Fruit fly (Drosophila melanogaster) whole organism, embryonic: ENCODE measurements around the gene CG10140.

Experiments
- ATbp ChIP-seq: fragments of 200-800 bp; sonication (Bioruptor generic); optimal IDR thresholded peaks from 2 replicates; lab custom pipeline; 2017; ENCODE audit warnings: missing biosample characterization, mild to moderate bottlenecking, missing genetic modification characterization, missing genetic modification reagents
- Adf1 ChIP-seq: fragments of 200-800 bp; sonication (Bioruptor generic); IDR thresholded peaks from 2 replicates; pipeline ENCODE4 v1.3.6; 2022; ENCODE audit warnings: missing biosample characterization, missing genetic modification characterization
- Asciz ChIP-seq: fragments of 200-800 bp; sonication (Bioruptor generic); optimal IDR thresholded peaks from 2 replicates; lab custom pipeline; 2017; ENCODE audit warnings: missing biosample characterization, mild to moderate bottlenecking, missing genetic modification characterization, missing genetic modification reagents
- Bgb ChIP-seq: fragments of 200-800 bp; sonication (Bioruptor generic); IDR thresholded peaks from 2 replicates; pipeline ENCODE4 v1.3.6; 2022; ENCODE audit warnings: missing biosample characterization, missing genetic modification characterization; ENCODE audit not compliant: partially characterized antibody
- BtbVII ChIP-seq: fragments of 200-800 bp; sonication (Bioruptor generic); optimal IDR thresholded peaks from 3 replicates; lab custom pipeline; 2017; ENCODE audit warnings: missing biosample characterization, mild to moderate bottlenecking, missing genetic modification characterization
- CG10209 ChIP-seq: fragments of 200-800 bp; sonication (Bioruptor generic); optimal IDR thresholded peaks from 3 replicates; lab custom pipeline; 2017; ENCODE audit warnings: missing biosample characterization, mild to moderate bottlenecking, missing genetic modification characterization, missing genetic modification reagents
- CG11093 ChIP-seq: fragments of 200-800 bp; sonication (Bioruptor generic); IDR thresholded peaks from 3 replicates; pipeline ENCODE4 v1.3.6; 2022; ENCODE audit warnings: missing biosample characterization, missing genetic modification characterization
- CG12071 ChIP-seq: fragments of 200-800 bp; sonication (Bioruptor generic); optimal IDR thresholded peaks from 3 replicates; lab custom pipeline; 2018; ENCODE audit warnings: missing biosample characterization, mild to moderate bottlenecking, missing genetic modification characterization
- CG14014 ChIP-seq: fragments of 200-800 bp; sonication (Bioruptor generic); IDR thresholded peaks from 2 replicates; pipeline ENCODE4 v1.3.6; 2022; ENCODE audit warnings: missing biosample characterization, missing genetic modification characterization
- CG15479 ChIP-seq: fragments of 200-800 bp; sonication (Bioruptor generic); optimal IDR thresholded peaks from 3 replicates; lab custom pipeline; 2019; ENCODE audit warnings: missing biosample characterization, mild to moderate bottlenecking, missing genetic modification characterization, moderate library complexity
- CG2202 ChIP-seq: fragments of 200-800 bp; sonication (Bioruptor generic); optimal IDR thresholded peaks from 2 replicates; lab custom pipeline; 2018; ENCODE audit warnings: missing biosample characterization, mild to moderate bottlenecking, missing genetic modification characterization
- CG33557 ChIP-seq: fragments of 200-800 bp; sonication (Bioruptor generic); optimal IDR thresholded peaks from 2 replicates; lab custom pipeline; 2019; ENCODE audit warnings: missing biosample characterization, mild to moderate bottlenecking, missing genetic modification characterization, moderate library complexity
- CG4404 ChIP-seq: fragments of 200-800 bp; sonication (Bioruptor generic); IDR thresholded peaks from 2 replicates; pipeline ENCODE4 v1.3.6; 2022; ENCODE audit warnings: missing biosample characterization, missing genetic modification characterization
- CG4424 ChIP-seq: fragments of 200-800 bp; sonication (Bioruptor generic); optimal IDR thresholded peaks from 3 replicates; lab custom pipeline; 2016; ENCODE audit warnings: missing biosample characterization, missing genetic modification characterization
- CG4617 ChIP-seq: fragments of 200-800 bp; sonication (Bioruptor generic); optimal IDR thresholded peaks from 3 replicates; lab custom pipeline; 2016; ENCODE audit warnings: missing biosample characterization, missing genetic modification characterization, borderline replicate concordance
- CG5245 ChIP-seq: fragments of 200-800 bp; sonication (Bioruptor generic); optimal IDR thresholded peaks from 3 replicates; lab custom pipeline; 2016; ENCODE audit warnings: missing biosample characterization, missing genetic modification characterization
- CG9797 ChIP-seq: fragments of 200-800 bp; sonication (Bioruptor generic); optimal IDR thresholded peaks from 3 replicates; lab custom pipeline; 2018; ENCODE audit warnings: missing biosample characterization, mild to moderate bottlenecking, missing genetic modification characterization
- CG9932 ChIP-seq: fragments of 200-800 bp; sonication (Bioruptor generic); IDR thresholded peaks from 2 replicates; pipeline ENCODE4 v1.3.6; 2022; ENCODE audit warnings: missing biosample characterization, missing genetic modification characterization
- Chrac-16 ChIP-seq: fragments of 200-800 bp; sonication (Bioruptor generic); optimal IDR thresholded peaks from 3 replicates; lab custom pipeline; 2016; ENCODE audit warnings: missing biosample characterization, missing genetic modification characterization
- Drgx ChIP-seq: fragments of 200-800 bp; sonication (Bioruptor generic); IDR thresholded peaks from 2 replicates; pipeline ENCODE4 v1.3.6; 2022; ENCODE audit warnings: missing biosample characterization, missing genetic modification characterization
- Fer1 ChIP-seq: fragments of 200-800 bp; sonication (Bioruptor generic); optimal IDR thresholded peaks from 2 replicates; lab custom pipeline; 2017; ENCODE audit warnings: missing biosample characterization, mild to moderate bottlenecking, missing genetic modification characterization
- Jarid2 ChIP-seq: fragments of 200-800 bp; sonication (Bioruptor generic); optimal IDR thresholded peaks from 3 replicates; lab custom pipeline; 2017; ENCODE audit warnings: mild to moderate bottlenecking, missing biosample characterization, missing genetic modification reagents, missing genetic modification characterization
- Myb ChIP-seq: fragments of 200-800 bp; sonication (Bioruptor generic); optimal IDR thresholded peaks from 2 replicates; lab custom pipeline; 2016; ENCODE audit warnings: missing biosample characterization, missing genetic modification characterization
- NK7.1 ChIP-seq: fragments of 200-800 bp; sonication (Bioruptor generic); optimal IDR thresholded peaks from 3 replicates; lab custom pipeline; 2016; ENCODE audit warnings: missing biosample characterization, missing genetic modification characterization
- NfI ChIP-seq: fragments of 200-800 bp; sonication (Bioruptor generic); optimal IDR thresholded peaks from 3 replicates; lab custom pipeline; 2018; ENCODE audit warnings: missing biosample characterization, mild to moderate bottlenecking, missing genetic modification characterization, moderate library complexity
- Ptx1 ChIP-seq: fragments of 200-800 bp; sonication (Bioruptor generic); IDR thresholded peaks from 2 replicates; pipeline ENCODE4 v1.3.6; 2022; ENCODE audit warnings: missing biosample characterization, missing genetic modification characterization
- Ssrp ChIP-seq: fragments of 200-800 bp; sonication (Bioruptor generic); optimal IDR thresholded peaks from 2 replicates; lab custom pipeline; 2018; ENCODE audit warnings: missing biosample characterization, mild to moderate bottlenecking, missing genetic modification characterization, moderate library complexity
- ase ChIP-seq: fragments of 200-800 bp; sonication (Bioruptor generic); IDR thresholded peaks from 3 replicates; pipeline ENCODE4 v1.3.6; 2022; ENCODE audit warnings: missing biosample characterization, missing genetic modification characterization
- ash1 ChIP-seq: fragments of 200-800 bp; sonication (Bioruptor generic); optimal IDR thresholded peaks from 2 replicates; lab custom pipeline; 2018; ENCODE audit warnings: missing biosample characterization, mild to moderate bottlenecking, missing genetic modification characterization
- br ChIP-seq: fragments of >200 bp; optimal IDR thresholded peaks from 2 replicates; lab custom pipeline; 2017
- dpn ChIP-seq, 2 experiments: fragments of 200-800 bp; sonication (Bioruptor generic); optimal IDR thresholded peaks; 3 replicates each; lab custom pipeline; 2016; ENCODE audit warnings: missing biosample characterization in 2 of 2, missing genetic modification characterization in 2 of 2
- fd3F ChIP-seq: fragments of 200-800 bp; sonication (Bioruptor generic); optimal IDR thresholded peaks from 2 replicates; lab custom pipeline; 2018; ENCODE audit warnings: missing biosample characterization, mild to moderate bottlenecking, missing genetic modification characterization, moderate library complexity
- fd64A ChIP-seq: fragments of 200-800 bp; sonication (Bioruptor generic); optimal IDR thresholded peaks from 3 replicates; lab custom pipeline; 2018; ENCODE audit warnings: missing biosample characterization, mild to moderate bottlenecking, missing genetic modification characterization
- ham ChIP-seq: fragments of 200-800 bp; sonication (Bioruptor generic); IDR thresholded peaks from 2 replicates; pipeline ENCODE4 v1.3.6; 2022; ENCODE audit warnings: missing biosample characterization, missing genetic modification characterization
- kni ChIP-seq: fragments of 200-800 bp; sonication (Bioruptor generic); optimal IDR thresholded peaks from 3 replicates; lab custom pipeline; 2017; ENCODE audit warnings: mild to moderate bottlenecking, missing biosample characterization, missing genetic modification reagents, missing genetic modification characterization
- lab ChIP-seq: fragments of 200-800 bp; sonication (Bioruptor generic); optimal IDR thresholded peaks from 3 replicates; lab custom pipeline; 2017; ENCODE audit warnings: missing biosample characterization, missing genetic modification characterization, mild to moderate bottlenecking, moderate library complexity, missing genetic modification reagents
- lov ChIP-seq, 2 experiments: fragments of 200-800 bp in 1 of 2; fragments of >200 bp in 1 of 2; sonication (Bioruptor generic) in 1 of 2; IDR thresholded peaks in 1 of 2; optimal IDR thresholded peaks in 1 of 2; 2 replicates in 1 of 2; 3 replicates in 1 of 2; pipeline versions ENCODE4 v1.3.6 to Lab custom; 2017 to 2022; ENCODE audit warnings: missing biosample characterization in 1 of 2, missing genetic modification characterization in 1 of 2
- mam ChIP-seq: fragments of 200-800 bp; sonication (Bioruptor generic); optimal IDR thresholded peaks from 3 replicates; lab custom pipeline; 2016; ENCODE audit warnings: missing biosample characterization, missing genetic modification characterization
- nerfin-2 ChIP-seq: fragments of 200-800 bp; sonication (Bioruptor generic); IDR thresholded peaks from 2 replicates; pipeline ENCODE4 v1.3.6; 2022; ENCODE audit warnings: missing biosample characterization, missing genetic modification characterization; ENCODE audit not compliant: partially characterized antibody
- pzg ChIP-seq: fragments of 200-800 bp; sonication (Bioruptor generic); optimal IDR thresholded peaks from 3 replicates; lab custom pipeline; 2018; ENCODE audit warnings: missing biosample characterization, mild to moderate bottlenecking, missing genetic modification characterization, moderate library complexity
- ranshi ChIP-seq: fragments of 200-800 bp; sonication (Bioruptor generic); IDR thresholded peaks from 2 replicates; pipeline ENCODE4 v1.3.6; 2022; ENCODE audit warnings: missing biosample characterization, missing genetic modification characterization
- seq ChIP-seq: fragments of 200-800 bp; sonication (Bioruptor generic); IDR thresholded peaks from 2 replicates; pipeline ENCODE4 v1.3.6; 2022; ENCODE audit warnings: missing biosample characterization, missing genetic modification characterization
- ssp ChIP-seq: fragments of 200-800 bp; sonication (Bioruptor generic); IDR thresholded peaks from 2 replicates; pipeline ENCODE4 v1.3.6; 2022; ENCODE audit warnings: missing biosample characterization, missing genetic modification characterization
- stwl ChIP-seq: fragments of 200-800 bp; sonication (Bioruptor generic); optimal IDR thresholded peaks from 3 replicates; lab custom pipeline; 2018; ENCODE audit warnings: missing biosample characterization, mild to moderate bottlenecking, missing genetic modification characterization, moderate library complexity
- unc-4 ChIP-seq: fragments of 200-800 bp; sonication (Bioruptor generic); IDR thresholded peaks from 2 replicates; pipeline ENCODE4 v1.3.6; 2022; ENCODE audit warnings: missing biosample characterization, missing genetic modification characterization; ENCODE audit not compliant: partially characterized antibody
- vvl ChIP-seq: fragments of 200-800 bp; sonication (Bioruptor generic); IDR thresholded peaks from 2 replicates; pipeline ENCODE4 v1.3.6; 2022; ENCODE audit warnings: missing biosample characterization, missing genetic modification characterization
- wdn ChIP-seq: fragments of 200-800 bp; sonication (Bioruptor generic); IDR thresholded peaks from 2 replicates; pipeline ENCODE4 v1.3.6; 2022; ENCODE audit warnings: missing biosample characterization, missing genetic modification characterization
- wek ChIP-seq: fragments of 200-800 bp; sonication (Bioruptor generic); optimal IDR thresholded peaks from 3 replicates; lab custom pipeline; 2018; ENCODE audit warnings: missing biosample characterization, mild to moderate bottlenecking, missing genetic modification characterization, moderate library complexity
- wor ChIP-seq: fragments of 200-800 bp; sonication (Bioruptor generic); IDR thresholded peaks from 2 replicates; pipeline ENCODE4 v1.3.6; 2022; ENCODE audit warnings: missing biosample characterization, missing genetic modification characterization

Gene CG10140

DNA sequence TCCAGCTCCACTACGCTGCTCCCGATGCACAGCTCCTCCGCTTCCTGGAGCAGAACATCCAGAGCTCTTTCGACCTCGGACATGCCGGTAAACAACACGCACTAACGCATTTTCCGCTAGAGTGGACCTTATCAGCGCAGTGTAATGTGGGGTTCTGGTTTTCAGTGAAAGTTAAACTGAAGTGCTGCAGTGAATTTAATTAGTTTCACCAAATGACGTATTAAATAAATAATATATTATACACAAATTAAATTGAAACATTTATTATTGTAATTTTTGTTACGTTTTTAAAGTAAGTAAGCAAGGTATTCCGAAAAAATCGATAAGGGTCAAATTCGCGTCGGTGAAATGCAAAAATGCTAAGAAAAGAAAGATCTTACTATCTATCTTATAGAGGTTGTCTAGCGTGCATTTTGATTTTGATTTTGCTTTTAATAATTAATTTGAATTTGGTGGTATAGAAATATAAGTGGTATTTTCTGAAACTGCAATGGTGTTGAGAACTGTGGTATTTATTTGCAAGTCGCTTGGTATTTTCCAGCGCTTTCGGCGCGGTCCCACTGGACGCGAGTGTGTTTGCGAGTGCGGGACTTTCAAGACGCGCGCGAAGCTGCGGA, 10.0 kb upstream of the CG10140 start, which contains the start of the genes JMJD7 and CG10738 (continued):
- no peak for TF ChIP-seq Chrac-16 (GFP tag; lab: Kevin White, UChicago)
- TF ChIP-seq CG14014 (GFP tag; lab: Robert Waterston, UW), result peak; percentile 83
- peak; percentile 48 for TF ChIP-seq CG4424
- peak; percentile 37 for TF ChIP-seq NfI (GFP tag; lab: Kevin White, UChicago)
- peak; percentile 87 for TF ChIP-seq CG9932
- TF ChIP-seq CG12071, result peak; percentile 63
- no peak for TF ChIP-seq CG33557 (GFP tag; lab: Kevin White, UChicago)
- peak; percentile 63 for TF ChIP-seq Ptx1 (GFP tag; lab: Robert Waterston, UW)
- TF ChIP-seq Bgb (GFP tag; lab: Robert Waterston, UW), result no peak
- TF ChIP-seq ATbp (GFP tag; lab: Kevin White, UChicago), result peak; percentile 55
- no peak for TF ChIP-seq br
- TF ChIP-seq wdn, result no peak
- TF ChIP-seq wor (GFP tag; lab: Robert Waterston, UW), result no peak
- TF ChIP-seq unc-4 (GFP tag; lab: Robert Waterston, UW), result no peak
- no peak for TF ChIP-seq Asciz (GFP tag; lab: Kevin White, UChicago)
- no peak for TF ChIP-seq fd64A (GFP tag; lab: Kevin White, UChicago)
- no peak for TF ChIP-seq Myb (GFP tag; lab: Kevin White, UChicago)
- no peak for TF ChIP-seq CG4404 (GFP tag; lab: Robert Waterston, UW)
- peak; percentile 88 for TF ChIP-seq vvl
- TF ChIP-seq CG10209 (GFP tag; lab: Kevin White, UChicago), result no peak
- TF ChIP-seq CG9797 (GFP tag; lab: Kevin White, UChicago), result peak; percentile 76
- no peak for TF ChIP-seq fd3F
- no peak for TF ChIP-seq Jarid2 (GFP tag; lab: Kevin White, UChicago)
- TF ChIP-seq pzg (GFP tag; lab: Kevin White, UChicago), result peak; percentile 64
- TF ChIP-seq Ssrp (tag; lab: Kevin White, UChicago), result no peak
- TF ChIP-seq ssp (GFP tag; lab: Robert Waterston, UW), result peak; percentile 37
- no peak for TF ChIP-seq wek (GFP tag; lab: Kevin White, UChicago)
- TF ChIP-seq Drgx (GFP tag; lab: Robert Waterston, UW), result peak; percentile 78
- TF ChIP-seq ranshi (GFP tag; lab: Robert Waterston, UW), result peak; percentile 75
- TF ChIP-seq seq, result peak; percentile 36; the same call in 1 of the 2 replicates
- TF ChIP-seq ham (GFP tag; lab: Robert Waterston, UW), result no peak
- peak; percentile 87 for TF ChIP-seq lab (GFP tag; lab: Kevin White, UChicago)
- no peak for TF ChIP-seq lov (optimal IDR thresholded peaks at IDR 0.05; lab: Kevin White, UChicago)
- TF ChIP-seq lov (GFP tag; IDR thresholded peaks at IDR 0.05; lab: Robert Waterston, UW), result peak; percentile 30; the same call in 1 of the 3 replicates
- peak; percentile 6 for TF ChIP-seq BtbVII
- TF ChIP-seq ase (GFP tag; lab: Robert Waterston, UW), result peak; percentile 69; the same call in 2 of the 3 replicates
- peak; percentile 19 for TF ChIP-seq mam (GFP tag; lab: Kevin White, UChicago)
- peak; percentile 42; the same call in 2 of the 3 replicates for TF ChIP-seq CG11093 (GFP tag; lab: Robert Waterston, UW)
- TF ChIP-seq NK7.1 (GFP tag; lab: Kevin White, UChicago), result no peak
- TF ChIP-seq ash1 (GFP tag; lab: Kevin White, UChicago), result no peak
- TF ChIP-seq Fer1 (GFP tag; lab: Kevin White, UChicago), result peak; percentile 82
- TF ChIP-seq CG5245 (GFP tag; lab: Kevin White, UChicago), result peak; percentile 73
- peak; percentile 38; the same call in 1 of the 2 replicates for TF ChIP-seq Adf1
- TF ChIP-seq CG2202 (tag; lab: Kevin White, UChicago), result no peak
- no peak for TF ChIP-seq CG4617
- no peak for TF ChIP-seq CG15479 (GFP tag; lab: Kevin White, UChicago)
- TF ChIP-seq dpn (GFP tag; optimal IDR thresholded peaks at IDR 0.05; lab: Kevin White, UChicago), result peak in 1 of 2 experiments; percentile 15
- no peak for TF ChIP-seq nerfin-2
- no peak for TF ChIP-seq kni (GFP tag; lab: Kevin White, UChicago)
- TF ChIP-seq stwl, result peak; percentile 33
